Worm (Caenorhabditis elegans) whole organism, early embryonic: ENCODE data around the gene F21C10.11.

ENCODE experiments used
- ama-1 ChIP-seq: fragments of 150-350 bp; optimal IDR thresholded peaks from 2 replicates; lab custom pipeline; 2014
- hmg-4 ChIP-seq: fragments of 200-800 bp; sonication (Bioruptor generic); optimal IDR thresholded peaks from 2 replicates; lab custom pipeline; 2018; ENCODE audit warnings: mild to moderate bottlenecking, missing genetic modification characterization, missing compliant biosample characterization
- pes-1 ChIP-seq: fragments of 200-800 bp; sonication (Bioruptor generic); IDR thresholded peaks from 2 replicates; pipeline ENCODE4 v1.3.6; 2022; ENCODE audit warnings: missing genetic modification reagents, missing genetic modification characterization, missing compliant biosample characterization
- tbx-11 ChIP-seq: fragments of 200-800 bp; sonication (Bioruptor generic); IDR thresholded peaks from 2 replicates; pipeline ENCODE4 v1.3.6; 2022; ENCODE audit warnings: missing genetic modification characterization, missing compliant biosample characterization

DNA sequence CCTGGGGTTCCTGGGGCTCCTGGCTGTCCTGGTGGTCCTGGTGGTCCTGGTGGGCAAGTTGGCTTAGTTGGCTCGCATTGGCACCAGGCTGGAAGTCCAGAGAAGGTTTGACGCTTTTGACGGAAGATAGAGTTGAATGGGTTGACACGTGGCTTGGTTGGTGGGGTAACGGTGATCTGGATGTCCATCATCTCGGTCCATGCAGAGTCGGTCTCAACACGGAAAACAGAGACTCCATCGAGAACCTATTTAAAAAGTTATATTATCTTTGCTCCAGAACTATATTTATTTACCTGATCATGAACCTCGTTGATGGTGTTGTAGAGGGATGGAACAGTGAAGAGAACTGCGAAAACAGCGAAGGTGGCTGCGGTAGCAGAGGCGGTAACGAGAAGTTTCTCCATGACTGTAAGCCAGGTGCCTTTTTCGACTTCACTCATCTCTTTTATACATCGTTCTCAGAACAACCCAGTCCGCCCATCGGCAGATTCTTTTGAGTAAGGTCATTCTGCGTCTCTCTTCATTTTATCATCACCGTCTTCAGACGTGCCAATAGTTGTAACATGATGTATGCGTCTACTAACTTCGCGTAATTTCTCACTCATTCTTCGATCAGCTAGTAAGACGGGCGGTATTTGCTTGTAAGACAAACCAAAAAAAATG, 37.1 kb downstream of the F21C10.11 start, which contains the start of gene col-144:
- TF ChIP-seq ama-1 (no peak), pes-1 (no peak), hmg-4 (GFP tag; lab: Kevin White, UChicago) (no peak), tbx-11 (GFP tag; lab: Robert Waterston, UW) (no peak)
